Fruit fly (Drosophila melanogaster): ENCODE data around the gene CG1316.

The CG1316 gene

DNA sequence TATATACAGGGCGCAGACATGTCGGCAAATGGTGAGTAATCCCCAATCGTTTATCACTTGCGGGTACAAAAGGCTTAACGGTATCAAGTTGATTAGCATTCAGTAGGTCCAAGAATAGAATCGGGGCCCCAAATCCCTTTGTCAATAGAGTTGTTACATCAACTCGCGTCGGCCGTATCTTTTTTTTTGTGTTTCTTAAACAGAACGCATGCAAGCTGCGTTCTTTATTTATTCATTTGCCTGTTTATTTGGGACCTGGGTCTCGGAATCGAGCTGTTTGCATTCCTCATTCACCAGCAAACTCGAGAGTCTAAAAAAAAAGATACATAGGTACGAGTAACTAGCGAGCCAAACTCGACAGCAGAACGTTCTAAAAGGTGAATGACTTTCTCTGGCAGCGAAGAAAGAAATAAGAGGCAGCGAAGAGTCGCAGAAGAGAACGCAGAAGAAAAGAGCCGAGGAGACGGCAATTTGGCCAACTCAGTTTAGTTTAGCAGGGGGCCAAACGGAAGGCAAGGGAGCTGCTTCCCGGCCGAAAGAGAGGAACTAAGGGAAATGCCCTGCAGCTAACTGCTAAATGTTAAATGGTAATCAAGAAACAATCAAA lies 11.4 kb upstream of the CG1316 start (continued):
- TF ChIP-seq grn (GFP tag; optimal IDR thresholded peaks at IDR 0.05) (no peak), jing (GFP tag; optimal IDR thresholded peaks at IDR 0.05) (no peak), ara (GFP tag; IDR thresholded peaks at IDR 0.05) (peak; percentile 19; the same call in 1 of the 2 replicates), B-H1 (GFP tag; IDR thresholded peaks at IDR 0.05) (no peak), kah (GFP tag; optimal IDR thresholded peaks at IDR 0.05) (no peak), CG6272 (GFP tag; IDR thresholded peaks at IDR 0.05) (no peak), Nf-YB (GFP tag; optimal IDR thresholded peaks at IDR 0.05) (peak; percentile 18), sens (GFP tag) (peak; percentile 86), her (GFP tag; optimal IDR thresholded peaks at IDR 0.05) (no peak), zfh1 (GFP tag; IDR thresholded peaks at IDR 0.05) (0 out of 3 replicates have a peak, but pooled peaks have one; percentile 16), dysf (GFP tag; IDR thresholded peaks at IDR 0.05) (no peak), gcm2 (GFP tag; optimal IDR thresholded peaks at IDR 0.05) (no peak), CG7372 (GFP tag; IDR thresholded peaks at IDR 0.05) (no peak), CG11560 (tag; IDR thresholded peaks at IDR 0.05) (no peak), pum (GFP tag; optimal IDR thresholded peaks at IDR 0.05) (no peak), lab (GFP tag; optimal IDR thresholded peaks at IDR 0.05) (no peak), CG6689 (GFP tag; IDR thresholded peaks at IDR 0.05) (0 out of 2 replicates have a peak, but pooled peaks have one; percentile 14), CG13624 (GFP tag; optimal IDR thresholded peaks at IDR 0.05) (no peak), CG16815 (GFP tag; optimal IDR thresholded peaks at IDR 0.05) (no peak), hkb (optimal IDR thresholded peaks at IDR 0.05) (no peak), hkb (GFP tag; IDR thresholded peaks at IDR 0.05) (no peak), ham (GFP tag; IDR thresholded peaks at IDR 0.05) (no peak), CG11696 (GFP tag; IDR thresholded peaks at IDR 0.05) (no peak), btn (GFP tag; optimal IDR thresholded peaks at IDR 0.05) (no peak), nau (GFP tag; optimal IDR thresholded peaks at IDR 0.05) (no peak), tgo (GFP tag; IDR thresholded peaks at IDR 0.05) (no peak), oc (tag; optimal IDR thresholded peaks at IDR 0.05) (peak; percentile 19), esg (GFP tag; conservative IDR thresholded peaks at IDR 0.05) (no peak), CG9215 (GFP tag; IDR thresholded peaks at IDR 0.05) (no peak), CG2712 (tag; optimal IDR thresholded peaks at IDR 0.05) (peak; percentile 23), CG31224 (GFP tag; IDR thresholded peaks at IDR 0.05) (no peak), pan (optimal IDR thresholded peaks at IDR 0.05) (no peak), pan (GFP tag; optimal IDR thresholded peaks at IDR 0.05 in 1 of 2, IDR thresholded peaks at IDR 0.05 in 1 of 2) (no peak), fru (optimal IDR thresholded peaks at IDR 0.05) (no peak), CG9437 (GFP tag; optimal IDR thresholded peaks at IDR 0.05) (no peak), HLH3B (GFP tag; IDR thresholded peaks at IDR 0.05) (no peak), otp (GFP tag; IDR thresholded peaks at IDR 0.05) (peak; percentile 59; the same call in 1 of the 3 replicates), Aef1 (GFP tag; IDR thresholded peaks at IDR 0.05) (no peak), CG7357 (GFP tag; IDR thresholded peaks at IDR 0.05) (no peak), CG4617 (GFP tag; optimal IDR thresholded peaks at IDR 0.05; ENCODE audit: borderline replicate concordance) (no peak), unc-4 (GFP tag; IDR thresholded peaks at IDR 0.05; ENCODE audit: partially characterized antibody) (no peak), CG15696 (tag; optimal IDR thresholded peaks at IDR 0.05) (peak; percentile 82), CG3065 (GFP tag; optimal IDR thresholded peaks at IDR 0.05) (no peak), CG6175 (GFP tag; IDR thresholded peaks at IDR 0.05) (no peak), Hand (GFP tag; optimal IDR thresholded peaks at IDR 0.05) (no peak), lola (GFP tag; optimal IDR thresholded peaks at IDR 0.05) (peak in 1 of 3 experiments; percentile 31), Taf1 (GFP tag; IDR thresholded peaks at IDR 0.05) (no peak), CG1832 (GFP tag; optimal IDR thresholded peaks at IDR 0.05) (no peak), Gsc (GFP tag; IDR thresholded peaks at IDR 0.05) (no peak), fd102C (GFP tag; optimal IDR thresholded peaks at IDR 0.05) (peak; percentile 15), az2 (GFP tag; optimal IDR thresholded peaks at IDR 0.05) (no peak), hb (GFP tag; IDR thresholded peaks at IDR 0.05; ENCODE audit: partially characterized antibody) (no peak)
